Worm (Caenorhabditis elegans) whole organism, early embryonic: ENCODE data around the gene daf-42.

Experiments used
- B0310.2 ChIP-seq: sonication (generic microtip); optimal IDR thresholded peaks from 2 replicates; lab custom pipeline; 2016; ENCODE audit warnings: mild to moderate bottlenecking, missing genetic modification characterization, missing compliant biosample characterization
- F13C5.2 ChIP-seq: sonication (generic microtip); optimal IDR thresholded peaks from 2 replicates; lab custom pipeline; 2017; ENCODE audit warnings: mild to moderate bottlenecking, missing genetic modification characterization, inconsistent platforms, missing compliant biosample characterization
- ama-1 ChIP-seq: fragments of 150-350 bp; optimal IDR thresholded peaks from 2 replicates; lab custom pipeline; 2014
- ceh-13 ChIP-seq: fragments of 200-800 bp; sonication (Bioruptor generic); optimal IDR thresholded peaks from 2 replicates; lab custom pipeline; 2018; ENCODE audit warnings: mild to moderate bottlenecking, missing genetic modification characterization, missing compliant biosample characterization
- ceh-36 ChIP-seq: sonication (generic microtip); optimal IDR thresholded peaks from 2 replicates; lab custom pipeline; 2016; ENCODE audit warnings: missing genetic modification characterization, inconsistent platforms, missing compliant biosample characterization
- ets-7 ChIP-seq: sonication (generic microtip); optimal IDR thresholded peaks from 2 replicates; lab custom pipeline; 2016; ENCODE audit warnings: missing genotype, missing genetic modification characterization, missing compliant biosample characterization
- flt-1 ChIP-seq: fragments of 200-800 bp; sonication (Bioruptor generic); IDR thresholded peaks from 2 replicates; pipeline ENCODE4 v1.3.6; 2022; ENCODE audit warnings: missing genetic modification characterization, missing compliant biosample characterization
- pes-1 ChIP-seq: fragments of 200-800 bp; sonication (Bioruptor generic); IDR thresholded peaks from 2 replicates; pipeline ENCODE4 v1.3.6; 2022; ENCODE audit warnings: missing genetic modification reagents, missing genetic modification characterization, missing compliant biosample characterization
- tbx-11 ChIP-seq: fragments of 200-800 bp; sonication (Bioruptor generic); IDR thresholded peaks from 2 replicates; pipeline ENCODE4 v1.3.6; 2022; ENCODE audit warnings: missing genetic modification characterization, missing compliant biosample characterization
- tra-4 ChIP-seq: sonication (generic microtip); optimal IDR thresholded peaks from 2 replicates; lab custom pipeline; 2017; ENCODE audit warnings: missing genetic modification characterization, missing compliant biosample characterization

ce11 chrIV:7381754-7382153, 35.1 kb upstream of the daf-42 start, which contains the start of gene ptp-8:
- TF ChIP-seq tra-4 (tag; lab: Kevin White, UChicago) = no peak
- no peak for TF ChIP-seq ceh-36 (tag; lab: Kevin White, UChicago)
- no peak for TF ChIP-seq tbx-11 (GFP tag; lab: Robert Waterston, UW)
- no peak for TF ChIP-seq flt-1 (GFP tag; lab: Robert Waterston, UW)
- no peak for TF ChIP-seq ama-1 (lab: Kevin White, UChicago)
- no peak for TF ChIP-seq ets-7 (tag; lab: Kevin White, UChicago)
- no peak for TF ChIP-seq F13C5.2
- no peak for TF ChIP-seq B0310.2 (tag; lab: Kevin White, UChicago)
- no peak for TF ChIP-seq pes-1 (GFP tag; lab: Robert Waterston, UW)
- TF ChIP-seq ceh-13 (GFP tag; lab: Kevin White, UChicago) = no peak
